Worm (Caenorhabditis elegans) whole organism, L4/young adult: ENCODE data around the gene Y43F8B.28.

Source experiments
- W03F9.2 ChIP-seq: fragments of 150-350 bp; optimal IDR thresholded peaks from 2 replicates; lab custom pipeline; 2014; ENCODE audit warnings: missing biosample characterization, missing genetic modification characterization
- dao-5 ChIP-seq: sonication (generic microtip); optimal IDR thresholded peaks from 2 replicates; lab custom pipeline; 2016; ENCODE audit warnings: missing genotype, missing genetic modification characterization, moderate library complexity, missing compliant biosample characterization
- him-1 ChIP-seq: sonication (generic microtip); optimal IDR thresholded peaks from 2 replicates; lab custom pipeline; 2016; ENCODE audit warnings: missing genotype, missing genetic modification reagents, missing genetic modification characterization, missing compliant biosample characterization

ce11 chrV:19449544-19449943, 35.6 kb upstream of the Y43F8B.28 start, which contains the start of gene M04C3.5:
- TF ChIP-seq him-1 (tag; lab: Kevin White, UChicago) (no peak), W03F9.2 (tag; lab: Kevin White, UChicago) (no peak), dao-5 (tag; lab: Kevin White, UChicago) (no peak)
